Fruit fly (Drosophila melanogaster): ENCODE data around the gene side-VII.
"Not testable (repeated sequence)": the region's sequence is repeated elsewhere in the genome, so short reads cannot be mapped to it uniquely, and the experiment has no call there.

- TF ChIP-seq CG8944 (GFP tag; optimal IDR thresholded peaks at IDR 0.05); CG1603 (tag; optimal IDR thresholded peaks at IDR 0.05); crc (GFP tag; optimal IDR thresholded peaks at IDR 0.05); psq (GFP tag; optimal IDR thresholded peaks at IDR 0.05); tup (GFP tag; optimal IDR thresholded peaks at IDR 0.05); CG17385 (GFP tag; optimal IDR thresholded peaks at IDR 0.05); Nf-YB (GFP tag; optimal IDR thresholded peaks at IDR 0.05); Sin3A (optimal IDR thresholded peaks at IDR 0.05); sim (GFP tag; IDR thresholded peaks at IDR 0.05): not testable (repeated sequence)
Observed at dm6 chr3R:9685376-9685775, 54.4 kb downstream of the side-VII start, which contains the start of the genes eca and CG18542.

Data from whole organism, embryonic.